Worm (Caenorhabditis elegans) whole organism, early embryonic: ENCODE measurements around the gene F55B11.2.
A peak's percentile ranks its signal among the peaks of the same experiment; 100 is the strongest.

Experiments
- B0310.2 ChIP-seq: sonication (generic microtip); optimal IDR thresholded peaks from 2 replicates; lab custom pipeline; 2016; ENCODE audit warnings: mild to moderate bottlenecking, missing genetic modification characterization, missing compliant biosample characterization
- F13C5.2 ChIP-seq: sonication (generic microtip); optimal IDR thresholded peaks from 2 replicates; lab custom pipeline; 2017; ENCODE audit warnings: mild to moderate bottlenecking, missing genetic modification characterization, inconsistent platforms, missing compliant biosample characterization
- aly-1 ChIP-seq: sonication (generic microtip); optimal IDR thresholded peaks from 2 replicates; lab custom pipeline; 2016; ENCODE audit warnings: missing genetic modification characterization, missing compliant biosample characterization
- ama-1 ChIP-seq: fragments of 150-350 bp; optimal IDR thresholded peaks from 2 replicates; lab custom pipeline; 2014
- ceh-13 ChIP-seq: fragments of 200-800 bp; sonication (Bioruptor generic); optimal IDR thresholded peaks from 2 replicates; lab custom pipeline; 2018; ENCODE audit warnings: mild to moderate bottlenecking, missing genetic modification characterization, missing compliant biosample characterization
- ceh-36 ChIP-seq: sonication (generic microtip); optimal IDR thresholded peaks from 2 replicates; lab custom pipeline; 2016; ENCODE audit warnings: missing genetic modification characterization, inconsistent platforms, missing compliant biosample characterization
- ets-7 ChIP-seq: sonication (generic microtip); optimal IDR thresholded peaks from 2 replicates; lab custom pipeline; 2016; ENCODE audit warnings: missing genotype, missing genetic modification characterization, missing compliant biosample characterization
- flt-1 ChIP-seq: fragments of 200-800 bp; sonication (Bioruptor generic); IDR thresholded peaks from 2 replicates; pipeline ENCODE4 v1.3.6; 2022; ENCODE audit warnings: missing genetic modification characterization, missing compliant biosample characterization
- hmbx-1 ChIP-seq: sonication (generic microtip); optimal IDR thresholded peaks from 2 replicates; lab custom pipeline; 2016; ENCODE audit warnings: mild to moderate bottlenecking, missing genetic modification characterization, missing compliant biosample characterization
- hmg-4 ChIP-seq: fragments of 200-800 bp; sonication (Bioruptor generic); optimal IDR thresholded peaks from 2 replicates; lab custom pipeline; 2018; ENCODE audit warnings: mild to moderate bottlenecking, missing genetic modification characterization, missing compliant biosample characterization
- hnd-1 ChIP-seq: sonication (generic microtip); optimal IDR thresholded peaks from 2 replicates; lab custom pipeline; 2016; ENCODE audit warnings: missing genetic modification characterization, missing compliant biosample characterization
- pes-1 ChIP-seq: fragments of 200-800 bp; sonication (Bioruptor generic); IDR thresholded peaks from 2 replicates; pipeline ENCODE4 v1.3.6; 2022; ENCODE audit warnings: missing genetic modification reagents, missing genetic modification characterization, missing compliant biosample characterization
- scrt-1 ChIP-seq: fragments of 200-800 bp; sonication (Bioruptor generic); IDR thresholded peaks from 2 replicates; pipeline ENCODE4 v1.3.6; 2022; ENCODE audit warnings: missing genetic modification characterization, missing compliant biosample characterization
- sea-1 ChIP-seq: fragments of 200-800 bp; sonication (Bioruptor generic); conservative IDR thresholded peaks from 2 replicates; pipeline ENCODE4 v1.3.6; 2022; ENCODE audit warnings: missing genetic modification characterization, missing compliant biosample characterization
- tbx-11 ChIP-seq: fragments of 200-800 bp; sonication (Bioruptor generic); IDR thresholded peaks from 2 replicates; pipeline ENCODE4 v1.3.6; 2022; ENCODE audit warnings: missing genetic modification characterization, missing compliant biosample characterization
- tbx-37 ChIP-seq: fragments of 200-800 bp; sonication (Bioruptor generic); conservative IDR thresholded peaks from 2 replicates; pipeline ENCODE4 v1.3.6; 2022; ENCODE audit warnings: missing genetic modification reagents, missing genetic modification characterization, missing compliant biosample characterization
- tra-4 ChIP-seq: sonication (generic microtip); optimal IDR thresholded peaks from 2 replicates; lab custom pipeline; 2017; ENCODE audit warnings: missing genetic modification characterization, missing compliant biosample characterization

Gene F55B11.2

DNA sequence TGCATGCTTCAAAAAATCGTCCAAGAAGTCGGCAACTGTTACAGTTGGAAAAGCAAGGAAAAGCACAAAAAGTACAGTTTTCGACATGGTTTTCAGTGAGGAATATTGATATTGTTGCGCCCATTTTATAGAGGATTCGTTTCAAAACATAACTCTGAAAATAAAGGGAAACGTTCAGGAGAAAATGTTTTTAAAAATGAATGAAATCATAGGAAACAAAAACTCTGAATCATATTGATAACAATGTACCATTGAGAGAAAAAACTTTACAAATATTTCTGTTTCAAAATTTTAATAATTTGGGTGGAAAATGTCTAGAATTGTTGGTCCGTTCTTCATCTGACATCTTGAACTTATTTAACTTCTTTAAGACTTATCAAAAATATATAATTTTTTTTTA is at the start of gene F55B11.2:
Gene F55B11.2, minus strand, starts transcription at position 101 of the 400 bp plus-strand sequence.
- TF ChIP-seq ets-7 (tag; lab: Kevin White, UChicago) (no peak), ceh-36 (tag; lab: Kevin White, UChicago) (no peak), aly-1 (tag; lab: Kevin White, UChicago) (no peak), scrt-1 (GFP tag; lab: Robert Waterston, UW) (no peak), B0310.2 (no peak), ceh-13 (GFP tag; lab: Kevin White, UChicago) (no peak), ama-1 (lab: Kevin White, UChicago) (no peak), hnd-1 (no peak), tra-4 (tag; lab: Kevin White, UChicago) (no peak), tbx-11 (GFP tag; lab: Robert Waterston, UW) (no peak), flt-1 (GFP tag; lab: Robert Waterston, UW) (no peak), hmg-4 (GFP tag; lab: Kevin White, UChicago) (no peak), pes-1 (GFP tag; lab: Robert Waterston, UW) (no peak), tbx-37 (GFP tag; lab: Robert Waterston, UW) (no peak), F13C5.2 (no peak), sea-1 (GFP tag; lab: Robert Waterston, UW) (no peak), hmbx-1 (tag; lab: Kevin White, UChicago) (no peak)

DNA sequence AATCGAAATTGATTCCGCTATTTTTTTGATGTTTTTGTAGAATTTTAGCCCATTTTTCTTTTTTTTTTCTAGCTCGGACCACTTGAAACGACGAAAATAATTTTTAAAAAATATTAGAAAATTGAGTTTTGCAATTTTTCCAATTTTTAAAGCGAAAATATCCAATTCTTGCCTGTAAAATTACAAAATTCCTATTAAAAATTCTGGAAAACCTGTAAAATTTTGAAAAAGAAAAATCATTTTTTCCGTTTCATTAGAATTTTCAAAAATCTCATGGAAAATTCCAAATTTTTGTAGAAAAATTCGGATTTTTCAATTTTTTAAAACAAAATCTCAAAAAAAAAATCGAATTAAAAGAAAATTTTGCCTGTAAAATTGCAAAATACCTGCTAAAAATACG is 45.9 kb upstream of the F55B11.2 start:
- TF ChIP-seq ceh-36 (tag; lab: Kevin White, UChicago) (no peak), ets-7 (tag; lab: Kevin White, UChicago) (no peak), ama-1 (lab: Kevin White, UChicago) (no peak), B0310.2 (no peak), sea-1 (GFP tag; lab: Robert Waterston, UW) (no peak), scrt-1 (GFP tag; lab: Robert Waterston, UW) (no peak), hmg-4 (GFP tag; lab: Kevin White, UChicago) (no peak)

DNA sequence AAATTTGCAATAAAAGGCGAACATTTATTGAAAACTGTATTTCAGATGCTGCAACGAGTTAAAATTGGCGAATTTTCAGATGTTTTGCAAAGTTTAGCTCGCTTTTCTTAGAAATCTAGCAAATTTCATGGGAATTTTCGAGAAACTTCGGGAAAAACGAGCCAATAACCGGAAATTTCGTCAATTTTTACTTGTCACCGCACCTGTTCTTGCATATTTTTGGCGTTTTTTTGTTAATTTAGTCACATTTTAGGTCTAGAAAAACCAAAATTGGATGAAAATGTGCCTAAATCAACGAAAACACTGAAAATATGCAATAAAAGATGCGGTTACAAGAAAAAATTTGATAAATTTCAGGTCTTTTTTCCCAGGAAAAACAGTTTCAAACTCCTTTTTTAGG is 43.7 kb upstream of the F55B11.2 start:
- TF ChIP-seq sea-1 (GFP tag; lab: Robert Waterston, UW): no peak

DNA sequence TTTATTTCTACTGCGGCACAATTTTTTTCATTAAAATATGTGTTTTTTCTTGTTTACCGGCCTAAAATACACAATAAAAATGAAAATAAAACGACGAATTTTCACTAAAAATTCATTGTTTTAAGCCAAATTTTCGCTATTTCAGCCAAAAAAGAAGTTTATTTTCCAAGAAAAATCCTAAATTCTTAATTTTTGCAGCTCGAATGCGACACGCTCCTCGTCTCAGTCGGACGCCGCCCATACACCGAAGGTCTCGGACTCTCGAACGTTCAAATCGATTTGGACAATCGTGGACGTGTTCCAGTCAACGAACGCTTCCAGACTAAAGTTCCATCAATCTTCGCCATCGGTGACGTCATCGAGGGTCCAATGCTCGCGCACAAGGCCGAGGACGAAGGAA is 43.0 kb upstream of the F55B11.2 start:
- TF ChIP-seq tra-4 (tag; lab: Kevin White, UChicago) (no peak), ama-1 (lab: Kevin White, UChicago) (no peak), hnd-1 (no peak), F13C5.2 (no peak), ets-7 (tag; lab: Kevin White, UChicago) (no peak), tbx-37 (GFP tag; lab: Robert Waterston, UW) (no peak), hmg-4 (GFP tag; lab: Kevin White, UChicago) (no peak), B0310.2 (no peak), sea-1 (GFP tag; lab: Robert Waterston, UW) (no peak), hmbx-1 (tag; lab: Kevin White, UChicago) (no peak), ceh-36 (tag; lab: Kevin White, UChicago) (no peak), flt-1 (GFP tag; lab: Robert Waterston, UW) (no peak)

ce11 chrIV:14464065-14464567 is 41.0 kb upstream of the F55B11.2 start, which contains the start of gene dld-1:
TSS of gene dld-1 (plus strand) at chrIV:14464517.
- TF ChIP-seq sea-1 (GFP tag; lab: Robert Waterston, UW) (no peak), F13C5.2 (peak; percentile 90)

DNA sequence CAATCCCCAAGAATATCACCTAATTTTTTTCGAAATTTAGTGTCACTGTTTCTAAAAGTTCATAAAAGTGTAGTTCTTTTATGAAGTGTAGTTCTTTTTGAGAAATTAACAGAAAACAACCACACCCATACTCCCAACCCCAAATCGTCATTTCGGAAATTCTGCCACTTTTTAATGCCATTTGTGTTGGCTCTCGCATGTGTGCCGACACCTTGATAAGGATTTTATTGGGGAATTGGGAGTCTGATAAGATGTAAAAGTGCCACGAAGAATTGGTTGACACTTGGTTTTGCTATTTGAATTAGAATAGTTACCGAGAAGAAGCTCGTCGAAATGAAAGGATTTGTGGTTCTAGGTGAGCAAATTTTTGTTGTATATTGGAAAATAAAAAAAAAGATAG is 33.6 kb upstream of the F55B11.2 start, which contains the start of gene nspg-9:
Gene nspg-9, plus strand, starts transcription at position 234 of the 400 bp plus-strand sequence.
- TF ChIP-seq tra-4 (tag; lab: Kevin White, UChicago) (no peak), sea-1 (GFP tag; lab: Robert Waterston, UW) (no peak), F13C5.2 (no peak), pes-1 (GFP tag; lab: Robert Waterston, UW) (no peak), flt-1 (GFP tag; lab: Robert Waterston, UW) (no peak), ceh-13 (GFP tag; lab: Kevin White, UChicago) (no peak), ceh-36 (tag; lab: Kevin White, UChicago) (no peak), tbx-11 (GFP tag; lab: Robert Waterston, UW) (no peak), tbx-37 (GFP tag; lab: Robert Waterston, UW) (no peak), hmg-4 (GFP tag; lab: Kevin White, UChicago) (no peak), hnd-1 (no peak), aly-1 (tag; lab: Kevin White, UChicago) (no peak), scrt-1 (GFP tag; lab: Robert Waterston, UW) (no peak), hmbx-1 (tag; lab: Kevin White, UChicago) (no peak), B0310.2 (no peak), ets-7 (tag; lab: Kevin White, UChicago) (no peak), ama-1 (lab: Kevin White, UChicago) (no peak)

DNA sequence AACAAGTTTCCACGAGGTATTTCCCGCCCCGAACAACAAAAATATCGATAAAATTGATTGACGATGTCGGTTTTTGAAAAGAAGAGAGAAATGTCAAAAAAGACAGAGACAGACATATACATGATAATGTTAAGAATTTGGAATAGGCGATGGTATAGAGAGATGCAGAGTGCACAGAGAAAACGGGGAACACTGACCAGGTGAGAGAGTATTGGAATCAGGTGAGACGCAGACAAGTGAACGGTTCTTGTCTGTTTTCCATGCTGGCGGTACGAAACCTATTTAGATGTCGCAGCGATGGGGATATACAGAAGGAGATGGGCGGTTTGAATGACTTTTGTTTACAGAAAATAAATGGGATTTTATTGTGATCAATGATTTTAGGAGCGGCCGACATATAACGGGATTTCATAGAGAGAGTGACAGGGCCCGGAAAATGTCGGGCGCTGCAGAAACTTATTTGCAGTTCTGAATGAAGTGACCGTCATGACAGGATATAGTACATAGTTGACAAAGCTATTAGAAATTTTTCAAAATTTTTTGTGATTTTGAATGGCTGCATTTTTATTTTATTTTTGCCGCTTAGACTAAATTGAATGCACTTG is 22.2 kb upstream of the F55B11.2 start:
- TF ChIP-seq ceh-36 (tag; lab: Kevin White, UChicago) (no peak), aly-1 (tag; lab: Kevin White, UChicago) (no peak), B0310.2 (no peak), scrt-1 (GFP tag; lab: Robert Waterston, UW) (no peak)

- no peak for TF ChIP-seq flt-1 (GFP tag; lab: Robert Waterston, UW)
- TF ChIP-seq ets-7 (tag; lab: Kevin White, UChicago): no peak
- no peak for TF ChIP-seq ceh-13 (GFP tag; lab: Kevin White, UChicago)
- TF ChIP-seq hmbx-1 (tag; lab: Kevin White, UChicago): no peak
- TF ChIP-seq aly-1 (tag; lab: Kevin White, UChicago): no peak
- no peak for TF ChIP-seq ceh-36 (tag; lab: Kevin White, UChicago)
- no peak for TF ChIP-seq B0310.2
- no peak for TF ChIP-seq tra-4 (tag; lab: Kevin White, UChicago)
These were observed 21.0 kb upstream of the F55B11.2 start, which contains the start of gene tra-3 for ce11 chrIV:14444077-14444476. TSS of gene tra-3 (minus strand) at chrIV:14444183.
